Fruit fly (Drosophila melanogaster) Kc167 (cell line): ENCODE measurements around the gene Cp15.

ENCODE experiments used
- h ChIP-seq: fragments of >200 bp; optimal IDR thresholded peaks from 3 replicates; lab custom pipeline; 2018; ENCODE audit warnings: missing external identifiers
- psq ChIP-seq: fragments of >200 bp; optimal IDR thresholded peaks from 2 replicates; lab custom pipeline; 2017; ENCODE audit warnings: missing external identifiers

- TF ChIP-seq h (lab: Kevin White, UChicago) (no peak), psq (lab: Kevin White, UChicago) (no peak)
These were observed 1.9 kb upstream of the Cp15 start, which contains the start of gene Cp18 for dm6 chr3L:8726317-8726841.
